Worm (Caenorhabditis elegans): ENCODE measurements around the gene Y54F10BM.12.

Gene Y54F10BM.12

ce11 chrIII:2331033-2331625 is 1.6 kb upstream of the Y54F10BM.12 start, which contains the start of the genes Y54F10BM.13 and ppm-1.D (continued):
- TF ChIP-seq madf-5 (GFP tag; IDR thresholded peaks at IDR 0.05) (no peak), lin-15B (tag; optimal IDR thresholded peaks at IDR 0.05) (no peak), hlh-30 (tag; optimal IDR thresholded peaks at IDR 0.05; ENCODE audit: insufficient read depth) (peak; percentile 29), duxl-1 (tag; optimal IDR thresholded peaks at IDR 0.05; ENCODE audit: poor library complexity) (no peak)

DNA sequence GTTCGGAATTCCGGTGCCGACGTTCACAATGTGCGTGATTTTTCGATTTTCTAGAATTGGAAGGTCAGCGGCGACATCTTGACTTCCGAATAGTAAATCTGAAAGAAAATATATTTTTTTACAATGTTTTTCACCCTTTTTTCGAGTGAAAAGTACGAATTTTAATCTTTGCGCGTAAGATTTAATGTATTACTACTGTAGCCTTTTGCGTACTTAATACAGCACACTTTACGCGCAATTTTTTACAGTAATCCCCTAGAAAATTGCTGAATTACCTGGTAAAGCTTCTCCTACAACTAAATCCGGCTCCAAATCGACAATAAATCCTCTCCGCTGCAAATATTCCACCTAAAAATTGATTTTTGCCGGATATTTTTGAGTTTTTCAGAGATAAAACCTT is 910 bp upstream of the Y54F10BM.12 start:
- TF ChIP-seq unc-130 (GFP tag; optimal IDR thresholded peaks at IDR 0.05) (no peak), cey-2 (tag; optimal IDR thresholded peaks at IDR 0.05; ENCODE audit: borderline replicate concordance, insufficient read depth) (no peak), daf-19 (GFP tag; conservative IDR thresholded peaks at IDR 0.05) (no peak), madf-5 (GFP tag; IDR thresholded peaks at IDR 0.05) (no peak), mdl-1 (tag; optimal IDR thresholded peaks at IDR 0.05) (no peak), Y105C5A.15 (GFP tag; IDR thresholded peaks at IDR 0.05) (no peak), T20F7.1 (GFP tag; optimal IDR thresholded peaks at IDR 0.05) (no peak), hmg-1.1 (GFP tag; IDR thresholded peaks at IDR 0.05) (no peak), nhr-48 (tag; optimal IDR thresholded peaks at IDR 0.05) (no peak), nhr-102 (tag; optimal IDR thresholded peaks at IDR 0.05) (no peak), tra-1 (GFP tag; IDR thresholded peaks at IDR 0.05) (no peak), F37D6.2 (tag; optimal IDR thresholded peaks at IDR 0.05) (no peak), hlh-30 (tag; optimal IDR thresholded peaks at IDR 0.05; ENCODE audit: insufficient read depth) (no peak), jun-1 (tag; optimal IDR thresholded peaks at IDR 0.05) (no peak), daf-12 (tag; optimal IDR thresholded peaks at IDR 0.05) (no peak)

ce11 chrIII:2328612-2329011 is 867 bp downstream of the Y54F10BM.12 start:
- peak; percentile 85 for TF ChIP-seq ceh-28 (tag; optimal IDR thresholded peaks at IDR 0.05)
- TF ChIP-seq dmd-6 (GFP tag; IDR thresholded peaks at IDR 0.05) = no peak
- peak in 1 of 2 experiments; percentile 61 for TF ChIP-seq unc-62 (GFP tag; optimal IDR thresholded peaks at IDR 0.05 in 1 of 2)
- no peak for TF ChIP-seq unc-62 (tag; optimal IDR thresholded peaks at IDR 0.05)

ce11 chrIII:2324703-2325102 is 4.8 kb downstream of the Y54F10BM.12 start:
- no peak for TF ChIP-seq attf-4 (tag; optimal IDR thresholded peaks at IDR 0.05)
- TF ChIP-seq mes-2 (tag; optimal IDR thresholded peaks at IDR 0.05; ENCODE audit: poor library complexity, severe bottlenecking) = no peak
- no peak for TF ChIP-seq ceh-32 (tag; optimal IDR thresholded peaks at IDR 0.05; ENCODE audit: poor library complexity)
- no peak for TF ChIP-seq zip-11 (GFP tag; IDR thresholded peaks at IDR 0.05)
- no peak for TF ChIP-seq lin-13 (GFP tag; optimal IDR thresholded peaks at IDR 0.05)
- TF ChIP-seq F44E2.7 (GFP tag; IDR thresholded peaks at IDR 0.05) = no peak
- TF ChIP-seq F49E8.2 (tag; optimal IDR thresholded peaks at IDR 0.05; ENCODE audit: borderline replicate concordance) = no peak
- no peak for TF ChIP-seq pha-4 (GFP tag; IDR thresholded peaks at IDR 0.05)
- TF ChIP-seq pha-4 (tag; optimal IDR thresholded peaks at IDR 0.05) = no peak
- no peak for TF ChIP-seq Y75B8A.6 (GFP tag; IDR thresholded peaks at IDR 0.05)
- no peak for TF ChIP-seq daf-8 (GFP tag; IDR thresholded peaks at IDR 0.05)
- TF ChIP-seq nhr-102 (tag; optimal IDR thresholded peaks at IDR 0.05) = no peak
- no peak for TF ChIP-seq dmd-8 (GFP tag; IDR thresholded peaks at IDR 0.05)
- no peak for TF ChIP-seq zag-1 (tag; optimal IDR thresholded peaks at IDR 0.05)

ce11 chrIII:2316439-2316838 is 13.0 kb downstream of the Y54F10BM.12 start:
- peak; percentile 84 for TF ChIP-seq set-16 (GFP tag; IDR thresholded peaks at IDR 0.05)
- TF ChIP-seq lin-13 (GFP tag; optimal IDR thresholded peaks at IDR 0.05) = no peak
- TF ChIP-seq unc-62 (GFP tag; optimal IDR thresholded peaks at IDR 0.05 in 1 of 2) = peak in 1 of 2 experiments; percentile 9
- TF ChIP-seq unc-62 (tag; optimal IDR thresholded peaks at IDR 0.05) = no peak

Data from whole organism, L4 larva.